Fruit fly (Drosophila melanogaster) Kc167 (cell line): ENCODE measurements around the gene CG13937.
A peak's percentile ranks its signal among the peaks of the same experiment; 100 is the strongest.

Experiments used
- Myc ChIP-seq: fragments of >200 bp; optimal IDR thresholded peaks from 2 replicates; lab custom pipeline; 2017; ENCODE audit warnings: missing external identifiers
- Sin3A ChIP-seq: fragments of >200 bp; optimal IDR thresholded peaks from 2 replicates; lab custom pipeline; 2018; ENCODE audit warnings: missing external identifiers
- h ChIP-seq: fragments of >200 bp; optimal IDR thresholded peaks from 3 replicates; lab custom pipeline; 2018; ENCODE audit warnings: missing external identifiers
- insv ChIP-seq: fragments of >200 bp; optimal IDR thresholded peaks from 3 replicates; lab custom pipeline; 2018; ENCODE audit warnings: missing external identifiers
- psq ChIP-seq: fragments of >200 bp; optimal IDR thresholded peaks from 2 replicates; lab custom pipeline; 2017; ENCODE audit warnings: missing external identifiers
- ttk ChIP-seq: sonication (Bioruptor generic); optimal IDR thresholded peaks from 2 replicates; lab custom pipeline; 2017; ENCODE audit warnings: missing external identifiers

Gene CG13937

dm6 chr3L:1866021-1866811 lies 16.6 kb downstream of the CG13937 start:
- TF ChIP-seq h (lab: Kevin White, UChicago) (no peak), ttk (lab: Kevin White, UChicago) (peak; percentile 92)

- no peak for TF ChIP-seq insv (lab: Kevin White, UChicago)
- TF ChIP-seq Myc: no peak
- TF ChIP-seq h (lab: Kevin White, UChicago): no peak
Observed at dm6 chr3L:1865121-1865727, 17.6 kb downstream of the CG13937 start, which contains the start of the genes HBS1 and CG12025. Gene HBS1, minus strand, starts transcription at chr3L:1865240. Gene CG12025, plus strand, starts transcription at chr3L:1865430.

- TF ChIP-seq h (lab: Kevin White, UChicago) (no peak), ttk (lab: Kevin White, UChicago) (no peak), Sin3A (lab: Kevin White, UChicago) (no peak), Myc (no peak), insv (lab: Kevin White, UChicago) (no peak), psq (lab: Kevin White, UChicago) (no peak)
Observed at dm6 chr3L:1861794-1862447, 20.9 kb downstream of the CG13937 start, which contains the start of gene Rap1. Gene Rap1, minus strand, starts transcription at chr3L:1862239.

DNA sequence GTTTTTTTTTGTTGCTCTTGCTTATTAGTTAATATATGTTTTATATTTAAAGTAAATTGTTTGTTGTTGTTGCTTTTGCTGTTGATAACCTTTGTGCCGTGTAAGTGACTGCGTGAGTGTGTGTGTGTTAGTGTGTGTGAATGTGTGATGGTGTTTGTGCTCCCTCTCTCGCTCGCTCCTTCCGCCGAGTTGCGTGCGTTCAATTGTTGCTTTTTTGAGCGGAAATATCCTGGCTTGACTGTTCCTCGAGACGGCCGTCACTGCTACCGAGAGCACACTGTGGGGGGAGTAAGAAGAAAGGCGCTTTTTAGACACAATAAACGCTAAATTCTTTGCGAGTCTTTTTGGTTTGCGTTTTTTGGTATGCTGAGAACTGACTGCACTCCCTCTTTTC lies 21.4 kb downstream of the CG13937 start:
- TF ChIP-seq insv (lab: Kevin White, UChicago) (no peak), Sin3A (lab: Kevin White, UChicago) (no peak), h (lab: Kevin White, UChicago) (no peak), ttk (lab: Kevin White, UChicago) (no peak), psq (lab: Kevin White, UChicago) (no peak), Myc (no peak)

dm6 chr3L:1860749-1861148 lies 22.1 kb downstream of the CG13937 start:
- TF ChIP-seq h (lab: Kevin White, UChicago): no peak
- no peak for TF ChIP-seq insv (lab: Kevin White, UChicago)
- no peak for TF ChIP-seq psq (lab: Kevin White, UChicago)
- peak; percentile 17 for TF ChIP-seq ttk (lab: Kevin White, UChicago)
- TF ChIP-seq Sin3A (lab: Kevin White, UChicago): no peak
- TF ChIP-seq Myc: no peak

- TF ChIP-seq Sin3A (lab: Kevin White, UChicago) (no peak), h (lab: Kevin White, UChicago) (no peak)
Observed at dm6 chr3L:1859563-1859962, 23.3 kb downstream of the CG13937 start.

dm6 chr3L:1856467-1857350 lies 26.1 kb downstream of the CG13937 start, which contains the start of gene CG12024:
Gene CG12024, plus strand, starts transcription at chr3L:1857165.
- TF ChIP-seq psq (lab: Kevin White, UChicago): no peak
- TF ChIP-seq ttk (lab: Kevin White, UChicago): no peak
- no peak for TF ChIP-seq h (lab: Kevin White, UChicago)
- TF ChIP-seq Sin3A (lab: Kevin White, UChicago): no peak
- no peak for TF ChIP-seq insv (lab: Kevin White, UChicago)
- no peak for TF ChIP-seq Myc

dm6 chr3L:1855491-1855890 lies 27.4 kb downstream of the CG13937 start, which contains the start of gene CNMa:
Gene CNMa, minus strand, starts transcription at chr3L:1855591.
- TF ChIP-seq psq (lab: Kevin White, UChicago): no peak
- no peak for TF ChIP-seq h (lab: Kevin White, UChicago)
- TF ChIP-seq Myc: no peak
- no peak for TF ChIP-seq ttk (lab: Kevin White, UChicago)
- TF ChIP-seq Sin3A (lab: Kevin White, UChicago): no peak
- no peak for TF ChIP-seq insv (lab: Kevin White, UChicago)

DNA sequence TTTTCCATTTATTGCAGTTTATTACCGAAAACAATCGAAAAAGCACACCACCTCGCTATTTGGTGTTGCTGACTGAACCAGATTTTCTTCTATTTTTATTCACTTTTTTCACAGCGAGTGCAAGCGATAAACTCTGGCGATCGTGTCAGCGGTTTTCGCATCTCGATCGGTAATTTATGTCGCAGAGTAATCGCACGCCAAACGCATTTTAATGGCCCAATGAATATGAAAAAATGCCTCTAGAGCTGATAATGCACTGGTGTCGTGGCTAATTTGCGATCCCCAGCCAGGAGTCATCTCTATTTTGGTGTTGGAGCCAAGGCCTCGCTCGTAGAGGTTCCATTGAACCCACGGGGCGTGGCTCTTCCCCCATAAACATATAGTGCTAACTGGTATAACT lies 29.6 kb downstream of the CG13937 start:
- TF ChIP-seq h (lab: Kevin White, UChicago) (no peak), Myc (no peak), ttk (lab: Kevin White, UChicago) (no peak), insv (lab: Kevin White, UChicago) (no peak), psq (lab: Kevin White, UChicago) (no peak), Sin3A (lab: Kevin White, UChicago) (no peak)

DNA sequence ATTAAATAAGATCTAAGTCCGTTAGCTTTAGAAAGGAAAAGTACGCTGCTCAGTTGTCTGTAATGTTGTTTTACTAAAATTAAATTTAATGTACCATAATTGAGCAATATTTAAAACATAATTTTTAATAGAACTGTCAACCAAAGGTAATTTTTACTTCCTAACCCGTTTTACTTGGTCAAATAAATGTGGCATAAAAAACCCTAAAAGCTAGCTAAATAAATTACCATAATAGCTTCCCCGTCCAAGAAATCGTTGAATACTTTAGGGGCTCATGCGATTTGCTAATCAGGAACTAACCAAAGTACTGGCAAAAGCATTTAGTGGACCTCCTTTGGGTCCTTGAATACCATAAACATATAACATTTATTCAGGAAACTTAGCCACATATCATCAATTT lies 32.3 kb downstream of the CG13937 start:
- TF ChIP-seq psq (lab: Kevin White, UChicago) (no peak), h (lab: Kevin White, UChicago) (no peak), Myc (no peak), Sin3A (lab: Kevin White, UChicago) (no peak), ttk (lab: Kevin White, UChicago) (no peak), insv (lab: Kevin White, UChicago) (no peak)

DNA sequence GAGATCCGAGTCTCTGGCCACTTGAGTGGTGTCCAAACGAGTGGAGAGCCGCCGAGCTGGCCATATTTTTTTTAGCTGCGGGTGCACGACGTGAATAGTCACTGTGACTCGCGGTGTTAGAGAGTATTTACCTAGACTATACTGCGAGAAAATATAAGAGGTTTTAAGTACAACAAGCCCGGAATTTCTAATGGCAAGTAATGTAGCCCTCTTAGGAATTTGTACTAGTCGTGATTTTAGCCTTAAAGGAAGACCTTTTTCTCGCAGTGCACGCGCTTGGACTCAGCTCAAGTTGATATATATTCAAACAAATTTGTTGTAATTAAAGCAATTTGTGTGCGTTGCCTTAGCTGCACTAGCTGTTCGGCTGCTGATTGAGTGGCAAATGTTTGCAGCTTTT lies 38.2 kb downstream of the CG13937 start:
- TF ChIP-seq psq (lab: Kevin White, UChicago) (no peak), h (lab: Kevin White, UChicago) (no peak)
